Worm (Caenorhabditis elegans) whole organism, late embryonic: ENCODE measurements around the gene F30H5.3.

Experiments
- ceh-6 ChIP-seq: fragments of 200-800 bp; sonication (Bioruptor generic); optimal IDR thresholded peaks from 2 replicates; lab custom pipeline; 2018; ENCODE audit warnings: mild to moderate bottlenecking, missing genetic modification characterization, missing compliant biosample characterization
- hlh-15 ChIP-seq: sonication (generic microtip); optimal IDR thresholded peaks from 2 replicates; lab custom pipeline; 2016; ENCODE audit warnings: missing genetic modification characterization, missing compliant biosample characterization
- lin-11 ChIP-seq: fragments of 200-800 bp; sonication (Bioruptor generic); optimal IDR thresholded peaks from 2 replicates; lab custom pipeline; 2018; ENCODE audit warnings: mild to moderate bottlenecking, missing genetic modification characterization, missing compliant biosample characterization
- npax-4 ChIP-seq: sonication (generic microtip); optimal IDR thresholded peaks from 2 replicates; lab custom pipeline; 2016; ENCODE audit warnings: missing genetic modification characterization, missing compliant biosample characterization
- pha-2 ChIP-seq: sonication (generic microtip); optimal IDR thresholded peaks from 2 replicates; lab custom pipeline; 2017; ENCODE audit warnings: mild to moderate bottlenecking, missing genetic modification characterization, missing compliant biosample characterization
- pqm-1 ChIP-seq: sonication (generic microtip); optimal IDR thresholded peaks from 2 replicates; lab custom pipeline; 2016; ENCODE audit warnings: missing genetic modification characterization, missing compliant biosample characterization

ce11 chrIII:558083-558482, 46.1 kb upstream of the F30H5.3 start:
- TF ChIP-seq hlh-15 (tag; lab: Kevin White, UChicago) (no peak), ceh-6 (GFP tag; lab: Kevin White, UChicago) (no peak), npax-4 (tag; lab: Kevin White, UChicago) (no peak), pha-2 (tag; lab: Kevin White, UChicago) (no peak), lin-11 (tag; lab: Kevin White, UChicago) (no peak), pqm-1 (tag; lab: Kevin White, UChicago) (no peak)
